Fruit fly (Drosophila melanogaster) whole organism, embryonic: ENCODE results near the gene CG33158.

Experiments
- Awh ChIP-seq: fragments of 200-800 bp; sonication (Bioruptor generic); IDR thresholded peaks from 2 replicates; pipeline ENCODE4, ENCODE4 v1.3.6; 2022; ENCODE audit warnings: missing biosample characterization, missing genetic modification characterization
- Bteb2 ChIP-seq: fragments of 200-800 bp; sonication (Bioruptor generic); optimal IDR thresholded peaks from 2 replicates; lab custom pipeline; 2016; ENCODE audit warnings: missing biosample characterization, missing genetic modification characterization
- C15 ChIP-seq: fragments of 200-800 bp; sonication (Bioruptor generic); IDR thresholded peaks from 3 replicates; pipeline ENCODE4 v1.3.6; 2022; ENCODE audit warnings: missing biosample characterization, missing genetic modification characterization
- CG10147 ChIP-seq: fragments of 200-800 bp; sonication (Bioruptor generic); optimal IDR thresholded peaks from 2 replicates; lab custom pipeline; 2019; ENCODE audit warnings: missing biosample characterization, mild to moderate bottlenecking, missing genetic modification characterization, moderate library complexity
- CG10321 ChIP-seq: fragments of 200-800 bp; sonication (Bioruptor generic); IDR thresholded peaks from 2 replicates; pipeline ENCODE4 v1.3.6; 2022; ENCODE audit warnings: missing biosample characterization, missing genetic modification characterization
- CG10654 ChIP-seq: fragments of 200-800 bp; sonication (Bioruptor generic); optimal IDR thresholded peaks from 2 replicates; lab custom pipeline; 2016; ENCODE audit warnings: missing biosample characterization, missing genetic modification characterization
- CG12299 ChIP-seq: fragments of 200-800 bp; sonication (Bioruptor generic); optimal IDR thresholded peaks from 2 replicates; lab custom pipeline; 2018; ENCODE audit warnings: missing biosample characterization, mild to moderate bottlenecking, missing genetic modification characterization
- CG13624 ChIP-seq: fragments of 200-800 bp; sonication (Bioruptor generic); optimal IDR thresholded peaks from 2 replicates; lab custom pipeline; 2016; ENCODE audit warnings: missing biosample characterization, missing genetic modification characterization
- CG14014 ChIP-seq: fragments of 200-800 bp; sonication (Bioruptor generic); IDR thresholded peaks from 2 replicates; pipeline ENCODE4 v1.3.6; 2022; ENCODE audit warnings: missing biosample characterization, missing genetic modification characterization
- CG17912 ChIP-seq: fragments of 200-800 bp; sonication (Bioruptor generic); optimal IDR thresholded peaks from 2 replicates; lab custom pipeline; 2018; ENCODE audit warnings: missing biosample characterization, mild to moderate bottlenecking, missing genetic modification characterization
- CG1792 ChIP-seq: fragments of 200-800 bp; sonication (Bioruptor generic); optimal IDR thresholded peaks from 2 replicates; lab custom pipeline; 2016; ENCODE audit warnings: missing biosample characterization, missing genetic modification characterization
- CG18476 ChIP-seq: fragments of 200-800 bp; sonication (Bioruptor generic); optimal IDR thresholded peaks from 2 replicates; lab custom pipeline; 2016; ENCODE audit warnings: missing biosample characterization, mild to moderate bottlenecking, missing genetic modification characterization
- CG2678 ChIP-seq: fragments of 200-800 bp; sonication (Bioruptor generic); optimal IDR thresholded peaks from 3 replicates; lab custom pipeline; 2019; ENCODE audit warnings: missing biosample characterization, mild to moderate bottlenecking, missing genetic modification characterization, moderate library complexity
- CG2712 ChIP-seq: fragments of 200-800 bp; optimal IDR thresholded peaks from 3 replicates; lab custom pipeline; 2019; ENCODE audit warnings: missing biosample characterization, mild to moderate bottlenecking, missing genetic modification characterization, moderate library complexity
- CG3281 ChIP-seq: fragments of 200-800 bp; sonication (Bioruptor generic); optimal IDR thresholded peaks from 3 replicates; lab custom pipeline; 2017; ENCODE audit warnings: missing biosample characterization, mild to moderate bottlenecking, missing genetic modification characterization
- CG4360 ChIP-seq: fragments of 200-800 bp; sonication (Bioruptor generic); IDR thresholded peaks from 2 replicates; pipeline ENCODE4 v1.3.6; 2022; ENCODE audit warnings: missing biosample characterization, missing genetic modification characterization
- CG4617 ChIP-seq: fragments of 200-800 bp; sonication (Bioruptor generic); optimal IDR thresholded peaks from 3 replicates; lab custom pipeline; 2016; ENCODE audit warnings: missing biosample characterization, missing genetic modification characterization, borderline replicate concordance
- CHES-1-like ChIP-seq: fragments of 200-800 bp; sonication (Bioruptor generic); optimal IDR thresholded peaks from 2 replicates; lab custom pipeline; 2016; ENCODE audit warnings: missing biosample characterization, missing genetic modification characterization
- Doc2 ChIP-seq: fragments of 200-800 bp; sonication (Bioruptor generic); IDR thresholded peaks from 2 replicates; pipeline ENCODE4 v1.3.6; 2022; ENCODE audit warnings: missing biosample characterization, missing genetic modification characterization
- Dref ChIP-seq: fragments of 200-800 bp; sonication (Bioruptor generic); IDR thresholded peaks from 2 replicates; pipeline ENCODE4 v1.3.6; 2022; ENCODE audit warnings: missing biosample characterization, missing genetic modification characterization
- Gug ChIP-seq: fragments of 200-800 bp; sonication (Bioruptor generic); IDR thresholded peaks from 4 replicates; pipeline ENCODE4 v1.3.6; 2022; ENCODE audit warnings: missing biosample characterization, missing genetic modification characterization
- Hey ChIP-seq: fragments of 200-800 bp; sonication (Bioruptor generic); optimal IDR thresholded peaks from 3 replicates; lab custom pipeline; 2018; ENCODE audit warnings: missing biosample characterization, mild to moderate bottlenecking, missing genetic modification characterization
- Lim3 ChIP-seq: fragments of 200-800 bp; sonication (Bioruptor generic); IDR thresholded peaks from 2 replicates; pipeline ENCODE4 v1.3.6; 2022; ENCODE audit warnings: missing biosample characterization, missing genetic modification characterization
- MBD-R2 ChIP-seq: fragments of 200-800 bp; sonication (Bioruptor generic); IDR thresholded peaks from 2 replicates; pipeline ENCODE4 v1.3.6; 2022; ENCODE audit warnings: missing biosample characterization, missing genetic modification characterization
- Med ChIP-seq: fragments of 200-800 bp; sonication (Bioruptor generic); peaks from one replicate; lab custom pipeline; 2016; ENCODE audit warnings: missing biosample characterization, missing genetic modification characterization, mild to moderate bottlenecking, inconsistent platforms, moderate library complexity
- Opbp ChIP-seq: fragments of 200-800 bp; sonication (Bioruptor generic); IDR thresholded peaks from 3 replicates; pipeline ENCODE4 v1.3.6; 2022; ENCODE audit warnings: missing biosample characterization, missing genetic modification characterization; ENCODE audit not compliant: partially characterized antibody
- Poxn ChIP-seq: fragments of 200-800 bp; sonication (Bioruptor generic); IDR thresholded peaks from 2 replicates; pipeline ENCODE4 v1.3.6; 2022; ENCODE audit warnings: missing biosample characterization, missing genetic modification characterization
- Rx ChIP-seq: fragments of 200-800 bp; sonication (Bioruptor generic); IDR thresholded peaks from 2 replicates; pipeline ENCODE4 v1.3.6; 2022; ENCODE audit warnings: missing biosample characterization, missing genetic modification characterization
- Sry-β ChIP-seq: fragments of 200-800 bp; sonication (Bioruptor generic); optimal IDR thresholded peaks from 2 replicates; lab custom pipeline; 2018; ENCODE audit warnings: missing biosample characterization, mild to moderate bottlenecking, missing genetic modification characterization, moderate library complexity
- TFAM ChIP-seq: fragments of 200-800 bp; sonication (Bioruptor generic); optimal IDR thresholded peaks from 2 replicates; lab custom pipeline; 2017; ENCODE audit warnings: missing biosample characterization, missing genetic modification characterization, inconsistent platforms
- Taf1 ChIP-seq: fragments of 200-800 bp; sonication (Bioruptor generic); IDR thresholded peaks from 2 replicates; pipeline ENCODE4 v1.3.6; 2022; ENCODE audit warnings: missing biosample characterization, missing genetic modification characterization
- ara ChIP-seq: fragments of 200-800 bp; sonication (Bioruptor generic); IDR thresholded peaks from 2 replicates; pipeline ENCODE4 v1.3.6; 2022; ENCODE audit warnings: missing biosample characterization, missing genetic modification characterization
- chm ChIP-seq: fragments of 200-800 bp; sonication (Bioruptor generic); IDR thresholded peaks from 2 replicates; pipeline ENCODE4 v1.3.6; 2022; ENCODE audit warnings: missing biosample characterization, missing genetic modification characterization
- chn ChIP-seq: fragments of 200-800 bp; sonication (Bioruptor generic); optimal IDR thresholded peaks from 2 replicates; lab custom pipeline; 2016; ENCODE audit warnings: missing biosample characterization, missing genetic modification characterization
- cwo ChIP-seq: fragments of 200-800 bp; sonication (Bioruptor generic); optimal IDR thresholded peaks from 3 replicates; lab custom pipeline; 2017; ENCODE audit warnings: missing biosample characterization, missing genetic modification characterization, mild to moderate bottlenecking, moderate library complexity, missing genetic modification reagents
- ems ChIP-seq: fragments of 200-800 bp; sonication (Bioruptor generic); optimal IDR thresholded peaks from 3 replicates; lab custom pipeline; 2016; ENCODE audit warnings: missing biosample characterization, missing genetic modification characterization
- ftz-f1 ChIP-seq: fragments of 200-800 bp; sonication (Bioruptor generic); optimal IDR thresholded peaks from 2 replicates; lab custom pipeline; 2016; ENCODE audit warnings: missing biosample characterization, missing genetic modification characterization
- grn ChIP-seq: fragments of 200-800 bp; sonication (Bioruptor generic); optimal IDR thresholded peaks from 3 replicates; lab custom pipeline; 2017; ENCODE audit warnings: missing biosample characterization, missing genetic modification characterization
- gsb-n ChIP-seq: fragments of 200-800 bp; sonication (Bioruptor generic); optimal IDR thresholded peaks from 3 replicates; lab custom pipeline; 2018; ENCODE audit warnings: missing biosample characterization, mild to moderate bottlenecking, missing genetic modification characterization
- klu ChIP-seq: fragments of 200-800 bp; sonication (Bioruptor generic); IDR thresholded peaks from 2 replicates; pipeline ENCODE4 v1.3.6; 2022; ENCODE audit warnings: missing biosample characterization, missing genetic modification characterization
- pb ChIP-seq: fragments of 200-800 bp; sonication (Bioruptor generic); optimal IDR thresholded peaks from 3 replicates; lab custom pipeline; 2016; ENCODE audit warnings: missing biosample characterization, missing genetic modification characterization
- peb ChIP-seq: fragments of 200-800 bp; sonication (Bioruptor generic); IDR thresholded peaks from 2 replicates; pipeline ENCODE4 v1.3.6; 2022; ENCODE audit warnings: missing biosample characterization, missing genetic modification characterization
- pho ChIP-seq: fragments of 200-800 bp; sonication (Bioruptor generic); optimal IDR thresholded peaks from 2 replicates; lab custom pipeline; 2016; ENCODE audit warnings: missing biosample characterization, missing genetic modification characterization
- phol ChIP-seq: fragments of 200-800 bp; sonication (Bioruptor generic); optimal IDR thresholded peaks from 3 replicates; lab custom pipeline; 2018; ENCODE audit warnings: missing biosample characterization, mild to moderate bottlenecking, missing genetic modification characterization, moderate library complexity
- pnt ChIP-seq: fragments of 200-800 bp; sonication (Bioruptor generic); optimal IDR thresholded peaks from 3 replicates; lab custom pipeline; 2016; ENCODE audit warnings: missing biosample characterization, missing genetic modification characterization
- scrt ChIP-seq: fragments of 200-800 bp; sonication (Bioruptor generic); optimal IDR thresholded peaks from 2 replicates; lab custom pipeline; 2018; ENCODE audit warnings: missing biosample characterization, mild to moderate bottlenecking, missing genetic modification characterization, moderate library complexity
- sens-2 ChIP-seq: fragments of 200-800 bp; sonication (Bioruptor generic); IDR thresholded peaks from 2 replicates; pipeline ENCODE4 v1.3.6; 2022; ENCODE audit warnings: missing biosample characterization, missing genetic modification characterization
- sob ChIP-seq: fragments of 200-800 bp; sonication (Bioruptor generic); IDR thresholded peaks from 2 replicates; pipeline ENCODE4 v1.3.6; 2022; ENCODE audit warnings: missing biosample characterization, missing genetic modification characterization
- sr ChIP-seq: fragments of 200-800 bp; sonication (Bioruptor generic); IDR thresholded peaks from 3 replicates; pipeline ENCODE4 v1.3.6; 2022; ENCODE audit warnings: missing biosample characterization, missing genetic modification characterization
- toy ChIP-seq: fragments of 200-800 bp; sonication (Bioruptor generic); IDR thresholded peaks from 2 replicates; pipeline ENCODE4 v1.3.6; 2022; ENCODE audit warnings: missing biosample characterization, missing genetic modification characterization

The CG33158 gene

dm6 chr3L:16483524-16484370 is 64.3 kb downstream of the CG33158 start, which contains the start of gene aos (continued):
- TF ChIP-seq CG10147 (GFP tag; lab: Kevin White, UChicago) (peak; percentile 81), gsb-n (tag; lab: Kevin White, UChicago) (peak; percentile 96), CG4617 (GFP tag; lab: Kevin White, UChicago) (peak; percentile 43), CG10321 (GFP tag; lab: Robert Waterston, UW) (no peak), TFAM (GFP tag; lab: Kevin White, UChicago) (peak; percentile 14), Doc2 (GFP tag; lab: Robert Waterston, UW) (no peak), CG2712 (tag; lab: Kevin White, UChicago) (peak; percentile 98), grn (GFP tag; lab: Kevin White, UChicago) (no peak), CHES-1-like (GFP tag; lab: Kevin White, UChicago) (peak; percentile 17), cwo (peak; percentile 76), sens-2 (peak; percentile 72), CG18476 (GFP tag; lab: Kevin White, UChicago) (peak; percentile 88), peb (peak; percentile 23; the same call in 1 of the 2 replicates), ara (peak; percentile 45; the same call in 1 of the 2 replicates), Hey (no peak), CG3281 (GFP tag; lab: Kevin White, UChicago) (peak; percentile 90), pb (GFP tag; lab: Kevin White, UChicago) (no peak), pho (GFP tag; lab: Kevin White, UChicago) (peak; percentile 20), ems (no peak), sob (GFP tag; lab: Robert Waterston, UW) (peak; percentile 54), Lim3 (no peak), CG1792 (GFP tag; lab: Kevin White, UChicago) (no peak), Med (GFP tag; lab: Kevin White, UChicago) (peak; percentile 91), Dref (GFP tag; lab: Robert Waterston, UW) (no peak), chn (peak; percentile 55), Poxn (GFP tag; lab: Robert Waterston, UW) (no peak), toy (no peak; the same call in 1 of the 2 replicates), ftz-f1 (GFP tag; lab: Kevin White, UChicago) (no peak), phol (tag; lab: Kevin White, UChicago) (peak; percentile 94), Gug (GFP tag; lab: Robert Waterston, UW) (peak; percentile 67; the same call in 3 of the 4 replicates), scrt (peak; percentile 73), CG10654 (GFP tag; lab: Kevin White, UChicago) (peak; percentile 86), klu (GFP tag; lab: Robert Waterston, UW) (peak; percentile 81), pnt (GFP tag; lab: Kevin White, UChicago) (peak; percentile 44), MBD-R2 (GFP tag; lab: Robert Waterston, UW) (peak; percentile 12; the same call in 1 of the 2 replicates), Opbp (GFP tag; lab: Robert Waterston, UW) (0 out of 3 replicates have a peak, but pooled peaks have one; percentile 50), CG12299 (tag; lab: Kevin White, UChicago) (peak; percentile 70), CG17912 (GFP tag; lab: Kevin White, UChicago) (no peak), Taf1 (GFP tag; lab: Robert Waterston, UW) (no peak), chm (GFP tag; lab: Robert Waterston, UW) (peak; percentile 54; the same call in 1 of the 2 replicates), sr (GFP tag; lab: Robert Waterston, UW) (peak; percentile 7; the same call in 1 of the 3 replicates), CG14014 (GFP tag; lab: Robert Waterston, UW) (peak; percentile 74), C15 (GFP tag; lab: Robert Waterston, UW) (no peak), CG13624 (GFP tag; lab: Kevin White, UChicago) (no peak), Awh (GFP tag; lab: Robert Waterston, UW) (peak; percentile 60), Sry-β (GFP tag; lab: Kevin White, UChicago) (peak; percentile 56), Bteb2 (GFP tag; lab: Kevin White, UChicago) (no peak), CG2678 (tag; lab: Kevin White, UChicago) (peak; percentile 95), CG4360 (GFP tag; lab: Robert Waterston, UW) (peak; percentile 84), Rx (peak; percentile 61)
